Worm (Caenorhabditis elegans): ENCODE measurements around the gene F35B3.4.

DNA sequence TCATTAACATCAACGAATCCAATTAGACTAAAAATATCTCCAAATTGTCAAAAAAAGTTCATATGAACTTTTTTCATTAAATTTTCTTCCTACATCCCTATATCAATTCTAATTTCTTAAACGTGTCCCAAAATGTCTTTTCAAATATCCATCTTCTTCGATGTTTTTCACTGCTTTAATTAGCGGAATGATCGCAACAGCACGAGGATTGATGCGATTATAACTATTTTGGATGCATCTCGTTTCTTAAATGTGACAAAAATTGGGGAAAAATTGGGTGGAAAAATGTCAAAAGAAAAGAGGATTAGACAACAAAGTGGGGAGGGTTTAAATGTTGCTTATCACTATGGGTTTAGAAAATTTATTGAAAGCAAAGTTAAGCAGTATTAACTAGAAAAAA is 13.4 kb upstream of the F35B3.4 start:
- TF ChIP-seq aly-2 (tag; optimal IDR thresholded peaks at IDR 0.05) (no peak), nhr-77 (tag; optimal IDR thresholded peaks at IDR 0.05) (no peak), unc-62 (GFP tag; optimal IDR thresholded peaks at IDR 0.05) (no peak)

Data from whole organism, L3 larva.